Worm (Caenorhabditis elegans): ENCODE measurements around the gene enpl-1.
A peak's percentile ranks its signal among the peaks of the same experiment; 100 is the strongest.

enpl-1 gene

ce11 chrIV:11164831-11165230, 45.7 kb downstream of the enpl-1 start, which contains the start of gene C08F8.6:
C08F8.6 (minus strand) TSS chrIV:11164931.
- TF ChIP-seq nhr-237 (tag; optimal IDR thresholded peaks at IDR 0.05) (no peak), daf-12 (tag; optimal IDR thresholded peaks at IDR 0.05) (no peak), nhr-23 (tag; optimal IDR thresholded peaks at IDR 0.05) (no peak), egl-27 (tag; optimal IDR thresholded peaks at IDR 0.05) (no peak), eor-1 (tag; optimal IDR thresholded peaks at IDR 0.05) (no peak), zag-1 (tag; optimal IDR thresholded peaks at IDR 0.05) (no peak)

- TF ChIP-seq nfya-1 (tag; optimal IDR thresholded peaks at IDR 0.05; ENCODE audit: insufficient read depth) (peak; percentile 66), mdl-1 (tag; optimal IDR thresholded peaks at IDR 0.05) (no peak)
These were observed 50.6 kb downstream of the enpl-1 start, which contains the start of gene nhr-67 for ce11 chrIV:11169652-11170051. nhr-67 (plus strand) TSS chrIV:11169748.
